Fruit fly (Drosophila melanogaster): ENCODE data around the gene CG8188.

Gene CG8188

DNA sequence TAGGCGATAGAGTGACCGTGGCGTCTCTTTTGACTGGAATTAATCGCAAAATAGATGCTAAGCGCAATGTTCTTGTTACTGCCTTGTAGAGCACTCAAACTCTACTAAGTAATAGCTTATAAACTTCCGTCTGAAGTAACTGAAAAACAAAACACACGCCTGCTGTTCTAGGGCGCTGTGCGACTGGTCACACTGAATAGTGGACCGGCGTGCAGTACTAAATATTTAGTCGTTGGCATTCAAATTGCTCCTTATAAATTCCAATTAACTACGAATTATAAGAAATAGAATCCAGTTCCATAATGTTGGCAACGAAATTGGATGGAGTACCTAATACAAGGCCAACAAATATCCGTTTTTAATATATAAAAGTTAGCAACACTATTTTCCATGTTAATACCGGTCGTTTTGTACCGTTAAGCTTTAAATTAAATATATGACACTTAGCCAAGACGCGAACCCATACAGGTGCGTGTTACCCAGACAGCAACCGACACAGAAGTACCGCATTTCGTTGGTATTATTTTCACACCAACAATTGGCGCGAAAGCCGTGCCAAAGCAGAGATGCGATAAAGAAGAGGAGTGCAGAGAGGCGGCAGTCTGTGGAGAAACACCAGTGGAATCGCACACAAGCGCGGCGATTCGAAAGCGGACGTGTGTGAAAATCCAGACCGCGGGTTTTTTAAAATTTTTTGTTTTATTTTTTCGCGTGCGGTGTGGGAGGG, 6.9 kb upstream of the CG8188 start, which contains the start of the genes CG8173 and raskol (continued):
- peak; percentile 9 for TF ChIP-seq NC2β (GFP tag; optimal IDR thresholded peaks at IDR 0.05)
- peak; percentile 10 for TF ChIP-seq Max (GFP tag; optimal IDR thresholded peaks at IDR 0.05)
- TF ChIP-seq CG6765 (GFP tag; optimal IDR thresholded peaks at IDR 0.05) = peak; percentile 28
- peak; percentile 13 for TF ChIP-seq nmo (GFP tag; optimal IDR thresholded peaks at IDR 0.05)
- no peak for TF ChIP-seq YL-1 (GFP tag; optimal IDR thresholded peaks at IDR 0.05)
- peak; percentile 89 for TF ChIP-seq Med (GFP tag)
- TF ChIP-seq CG13624 (GFP tag; optimal IDR thresholded peaks at IDR 0.05) = peak; percentile 32

DNA sequence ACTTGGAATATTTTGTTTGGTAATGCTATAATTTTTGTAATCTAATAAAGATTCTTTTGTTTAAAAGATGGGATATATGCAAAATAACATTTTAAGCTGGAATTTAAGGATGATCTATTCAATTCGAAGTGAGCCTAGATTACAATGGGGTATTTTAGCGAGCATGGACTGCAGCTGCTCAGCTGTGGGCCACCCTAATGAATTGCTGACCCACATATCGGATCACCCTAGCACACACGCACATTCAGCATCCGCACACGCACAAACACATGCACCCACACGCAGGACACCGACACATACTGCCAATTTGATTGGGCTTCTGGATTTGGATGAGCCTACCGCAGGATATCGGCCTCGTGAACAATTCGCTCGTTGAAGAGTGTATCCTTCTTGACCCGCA, 6.0 kb upstream of the CG8188 start:
- TF ChIP-seq CG6765 (GFP tag; optimal IDR thresholded peaks at IDR 0.05) (no peak), Rx (GFP tag; IDR thresholded peaks at IDR 0.05) (no peak), ttk (GFP tag; IDR thresholded peaks at IDR 0.05) (no peak), fd3F (GFP tag; optimal IDR thresholded peaks at IDR 0.05) (no peak), grau (tag; optimal IDR thresholded peaks at IDR 0.05) (peak; percentile 23), CG15479 (GFP tag; optimal IDR thresholded peaks at IDR 0.05) (no peak), Rfx (GFP tag; IDR thresholded peaks at IDR 0.05) (no peak), Sin3A (optimal IDR thresholded peaks at IDR 0.05) (no peak), pzg (GFP tag; optimal IDR thresholded peaks at IDR 0.05) (no peak), abd-A (tag; optimal IDR thresholded peaks at IDR 0.05) (no peak), CG17568 (GFP tag; optimal IDR thresholded peaks at IDR 0.05) (peak; percentile 81)

DNA sequence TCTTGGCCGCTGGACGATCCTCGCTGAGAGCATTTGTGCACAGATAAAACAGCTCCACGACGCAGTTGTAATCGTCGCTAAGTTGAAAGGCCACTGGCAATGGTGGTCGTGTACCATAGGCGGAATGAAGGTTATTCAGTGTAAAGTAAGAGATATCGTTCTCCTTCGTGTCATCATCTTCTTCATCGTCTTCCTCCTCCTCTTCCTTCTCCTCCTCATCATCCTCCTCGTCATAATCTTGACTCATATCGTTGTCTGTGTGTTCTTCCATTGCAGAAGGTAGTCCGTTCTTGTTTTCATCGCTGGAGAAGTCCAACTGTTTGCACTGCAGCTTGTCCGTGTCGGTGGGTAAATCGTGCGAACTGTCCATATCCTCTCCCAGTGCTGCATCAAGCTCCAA, 4.9 kb upstream of the CG8188 start:
- TF ChIP-seq gro (GFP tag; optimal IDR thresholded peaks at IDR 0.05) (no peak), Ets65A (GFP tag) (peak; percentile 58), ac (GFP tag; optimal IDR thresholded peaks at IDR 0.05) (no peak), HLH4C (GFP tag; IDR thresholded peaks at IDR 0.05; ENCODE audit: partially characterized antibody) (no peak), Taf1 (GFP tag; IDR thresholded peaks at IDR 0.05) (no peak)

DNA sequence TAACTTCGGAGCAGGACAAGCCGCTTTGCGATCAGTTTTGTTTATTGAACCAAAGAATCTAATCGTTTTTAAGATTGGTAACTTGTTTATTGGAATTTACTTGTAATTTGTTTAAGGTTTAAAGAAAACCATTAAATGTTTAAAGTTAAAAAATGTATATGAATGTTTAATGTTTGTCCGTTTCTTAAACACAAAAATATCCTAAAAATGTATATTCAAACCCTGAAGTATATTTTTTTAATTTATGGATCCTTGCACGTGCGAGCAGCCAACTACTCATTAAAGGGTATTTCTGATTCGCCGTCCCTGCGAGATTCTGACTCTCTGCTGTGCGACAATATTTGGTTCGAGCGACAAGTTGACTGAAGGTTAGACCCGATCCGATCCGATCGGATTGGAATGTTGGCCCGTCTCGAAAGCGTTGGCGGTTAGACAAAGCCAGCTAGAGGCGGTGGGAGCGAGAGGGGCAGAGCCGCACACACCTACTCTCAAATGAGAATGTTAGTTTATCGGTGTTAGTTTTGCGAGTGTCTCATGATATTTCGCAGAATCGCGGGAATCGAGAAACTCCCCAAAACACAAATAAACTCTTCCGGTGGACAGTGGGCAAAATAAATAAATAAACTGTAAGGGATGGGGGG, 3.8 kb downstream of the CG8188 start:
- TF ChIP-seq ac (GFP tag; optimal IDR thresholded peaks at IDR 0.05) = peak; percentile 16
- peak; percentile 81 for TF ChIP-seq NfI (GFP tag; optimal IDR thresholded peaks at IDR 0.05)
- TF ChIP-seq pzg (GFP tag; optimal IDR thresholded peaks at IDR 0.05) = no peak
- TF ChIP-seq ash1 (GFP tag; optimal IDR thresholded peaks at IDR 0.05) = no peak
- TF ChIP-seq da (GFP tag; optimal IDR thresholded peaks at IDR 0.05) = peak; percentile 57
- TF ChIP-seq CG2120 (GFP tag; optimal IDR thresholded peaks at IDR 0.05) = peak; percentile 92
- TF ChIP-seq stwl (tag; optimal IDR thresholded peaks at IDR 0.05) = no peak
- TF ChIP-seq CG5245 (GFP tag; optimal IDR thresholded peaks at IDR 0.05) = peak; percentile 75
- peak; percentile 88 for TF ChIP-seq sug (tag; optimal IDR thresholded peaks at IDR 0.05)
- TF ChIP-seq CG13894 (tag; optimal IDR thresholded peaks at IDR 0.05) = peak; percentile 78
- no peak for TF ChIP-seq Dp (GFP tag; optimal IDR thresholded peaks at IDR 0.05)
- no peak for TF ChIP-seq Sin3A (optimal IDR thresholded peaks at IDR 0.05)
- peak; percentile 89 for TF ChIP-seq PHDP (tag; optimal IDR thresholded peaks at IDR 0.05)
- peak; percentile 93 for TF ChIP-seq CG13296 (GFP tag; optimal IDR thresholded peaks at IDR 0.05)
- peak in 1 of 2 experiments; percentile 70 for TF ChIP-seq Hr78 (GFP tag; optimal IDR thresholded peaks at IDR 0.05)
- TF ChIP-seq toy (GFP tag; IDR thresholded peaks at IDR 0.05) = no peak
- peak; percentile 62 for TF ChIP-seq sqz (GFP tag; optimal IDR thresholded peaks at IDR 0.05)
- peak; percentile 77 for TF ChIP-seq HLH3B (GFP tag; IDR thresholded peaks at IDR 0.05)
- TF ChIP-seq hbn (GFP tag; IDR thresholded peaks at IDR 0.05; ENCODE audit: partially characterized antibody) = no peak
- TF ChIP-seq Hmr (GFP tag; optimal IDR thresholded peaks at IDR 0.05) = peak; percentile 88
- TF ChIP-seq wdn (GFP tag; IDR thresholded peaks at IDR 0.05) = peak; percentile 62
- TF ChIP-seq bbx (GFP tag; IDR thresholded peaks at IDR 0.05; ENCODE audit: partially characterized antibody) = 0 out of 2 replicates have a peak, but pooled peaks have one; percentile 8
- TF ChIP-seq MBD-R2 (GFP tag; IDR thresholded peaks at IDR 0.05) = peak; percentile 16; the same call in 1 of the 2 replicates
- TF ChIP-seq CG12104 (GFP tag; optimal IDR thresholded peaks at IDR 0.05) = peak; percentile 89
- TF ChIP-seq CG9727 (GFP tag; optimal IDR thresholded peaks at IDR 0.05) = peak; percentile 92
